Fruit fly (Drosophila melanogaster): ENCODE measurements around the gene Ace.

Gene Ace

dm6 chr3R:13304512-13305069 lies 45.3 kb upstream of the Ace start:
- TF ChIP-seq CG6175 (GFP tag; IDR thresholded peaks at IDR 0.05) (no peak), Bgb (GFP tag; IDR thresholded peaks at IDR 0.05; ENCODE audit: partially characterized antibody) (no peak), CG11398 (GFP tag; optimal IDR thresholded peaks at IDR 0.05) (no peak), CG8089 (GFP tag; optimal IDR thresholded peaks at IDR 0.05) (no peak), bowl (GFP tag; IDR thresholded peaks at IDR 0.05) (no peak), Mes4 (GFP tag; optimal IDR thresholded peaks at IDR 0.05) (no peak), Scr (GFP tag; IDR thresholded peaks at IDR 0.05; ENCODE audit: partially characterized antibody) (no peak), sna (GFP tag; IDR thresholded peaks at IDR 0.05; ENCODE audit: partially characterized antibody) (0 out of 2 replicates have a peak, but pooled peaks have one; percentile 24), dan (GFP tag; IDR thresholded peaks at IDR 0.05) (no peak), Poxn (GFP tag; IDR thresholded peaks at IDR 0.05) (no peak), chinmo (GFP tag; IDR thresholded peaks at IDR 0.05; ENCODE audit: partially characterized antibody) (0 out of 4 replicates have a peak, but pooled peaks have one; percentile 33), ems (GFP tag; optimal IDR thresholded peaks at IDR 0.05) (no peak), jumu (GFP tag; optimal IDR thresholded peaks at IDR 0.05) (no peak), Trl (optimal IDR thresholded peaks at IDR 0.05) (peak; percentile 22 to 25), Trl (GFP tag; optimal IDR thresholded peaks at IDR 0.05) (no peak), maf-S (GFP tag; optimal IDR thresholded peaks at IDR 0.05) (no peak), CG32772 (GFP tag; IDR thresholded peaks at IDR 0.05) (no peak), CG33213 (GFP tag; optimal IDR thresholded peaks at IDR 0.05) (no peak), CG6254 (GFP tag; optimal IDR thresholded peaks at IDR 0.05) (no peak), CG6765 (GFP tag; optimal IDR thresholded peaks at IDR 0.05) (no peak), onecut (GFP tag; IDR thresholded peaks at IDR 0.05) (no peak), CG13287 (GFP tag; IDR thresholded peaks at IDR 0.05; ENCODE audit: partially characterized antibody) (peak; percentile 40; the same call in 1 of the 2 replicates), Jarid2 (GFP tag; optimal IDR thresholded peaks at IDR 0.05) (peak; percentile 36), Sox102F (GFP tag; optimal IDR thresholded peaks at IDR 0.05) (no peak), Opbp (GFP tag; IDR thresholded peaks at IDR 0.05; ENCODE audit: partially characterized antibody) (no peak), CTCF (GFP tag; optimal IDR thresholded peaks at IDR 0.05) (no peak), insv (GFP tag; optimal IDR thresholded peaks at IDR 0.05) (no peak), TFAM (GFP tag; optimal IDR thresholded peaks at IDR 0.05) (no peak), wek (GFP tag; optimal IDR thresholded peaks at IDR 0.05) (peak; percentile 86), CG4707 (GFP tag; optimal IDR thresholded peaks at IDR 0.05) (no peak), CG9609 (GFP tag; optimal IDR thresholded peaks at IDR 0.05) (no peak), Ets97D (GFP tag; optimal IDR thresholded peaks at IDR 0.05) (no peak), pzg (GFP tag; optimal IDR thresholded peaks at IDR 0.05) (no peak)

DNA sequence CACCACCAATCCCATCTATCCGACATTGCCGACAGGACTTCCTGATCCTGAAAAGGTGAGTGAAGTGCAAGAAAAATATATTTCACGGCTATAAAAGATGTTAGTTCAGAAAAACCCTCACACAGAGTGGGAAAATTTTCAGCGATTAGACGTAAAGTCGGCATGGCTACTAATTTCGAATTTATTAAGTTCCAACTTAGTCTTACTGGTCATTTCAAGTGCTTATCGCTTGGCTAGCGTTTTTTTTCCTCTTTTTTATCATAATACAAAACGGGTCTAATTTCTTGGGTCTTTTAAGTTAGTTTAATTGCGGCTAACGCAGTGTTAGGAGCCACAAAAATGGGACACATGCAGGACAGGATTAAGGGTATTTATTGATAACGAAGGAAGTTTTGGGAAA lies 43.8 kb upstream of the Ace start, which contains the start of gene CG43208:
Gene CG43208 (plus strand): TSS at position 301 of the 400 bp plus-strand sequence.
- no peak for TF ChIP-seq luna (GFP tag; optimal IDR thresholded peaks at IDR 0.05)
- no peak for TF ChIP-seq ac (GFP tag; optimal IDR thresholded peaks at IDR 0.05)
- TF ChIP-seq Atf3 (GFP tag; optimal IDR thresholded peaks at IDR 0.05) = no peak
- TF ChIP-seq ken (GFP tag; IDR thresholded peaks at IDR 0.05) = no peak
- TF ChIP-seq Doc2 (GFP tag; IDR thresholded peaks at IDR 0.05) = no peak
- TF ChIP-seq Camta (GFP tag; optimal IDR thresholded peaks at IDR 0.05) = no peak

- peak; percentile 8 for TF ChIP-seq sug (tag; optimal IDR thresholded peaks at IDR 0.05)
- TF ChIP-seq Antp (GFP tag; optimal IDR thresholded peaks at IDR 0.05) = no peak
Observed at dm6 chr3R:13302348-13302747, 43.0 kb upstream of the Ace start, which contains the start of gene CG32473. Gene CG32473 (plus strand): TSS chr3R:13302648.
